Worm (Caenorhabditis elegans) whole organism, L1 larva: ENCODE results near the gene col-170.
A peak's percentile ranks its signal among the peaks of the same experiment; 100 is the strongest.

ENCODE experiments used
- C16A3.4 ChIP-seq: fragments of 150-350 bp; optimal IDR thresholded peaks from 2 replicates; lab custom pipeline; 2014; ENCODE audit warnings: missing biosample characterization, missing genetic modification characterization
- aha-1 ChIP-seq: fragments of 150-350 bp; optimal IDR thresholded peaks from 2 replicates; lab custom pipeline; 2014; ENCODE audit warnings: missing biosample characterization, missing genetic modification characterization
- blmp-1 ChIP-seq: fragments of 150-350 bp; optimal IDR thresholded peaks from 2 replicates; lab custom pipeline; 2014; ENCODE audit warnings: missing biosample characterization, missing genetic modification characterization
- ceh-63 ChIP-seq: fragments of 200-800 bp; sonication (Bioruptor generic); optimal IDR thresholded peaks from 2 replicates; lab custom pipeline; 2018; ENCODE audit warnings: mild to moderate bottlenecking, missing genetic modification characterization, missing compliant biosample characterization
- ceh-82 ChIP-seq, 3 experiments: fragments of 150-350 bp in 1 of 3; sonication (generic microtip) in 2 of 3; optimal IDR thresholded peaks; 2 replicates each; lab custom pipeline; 2014 to 2017; ENCODE audit warnings: missing biosample characterization in 3 of 3, missing genetic modification characterization in 3 of 3
- dpl-1 ChIP-seq, 3 experiments: fragments of 150-350 bp in 2 of 3; sonication (generic microtip) in 1 of 3; optimal IDR thresholded peaks; 2 replicates each; lab custom pipeline; 2014 to 2017; ENCODE audit warnings: missing biosample characterization in 3 of 3, missing genetic modification characterization in 3 of 3, missing genetic modification reagents in 3 of 3
- efl-1 ChIP-seq, 4 experiments: fragments of 150-350 bp; optimal IDR thresholded peaks in 3 of 4; peaks in 1 of 4; 1 replicate in 1 of 4; 2 replicates in 3 of 4; lab custom pipeline; 2014; ENCODE audit warnings: missing biosample characterization in 2 of 4, missing genetic modification characterization in 2 of 4, missing genetic modification reagents in 2 of 4
- efl-3 ChIP-seq: fragments of 200-800 bp; sonication (Bioruptor generic); optimal IDR thresholded peaks from 2 replicates; lab custom pipeline; 2018; ENCODE audit warnings: mild to moderate bottlenecking, missing genetic modification characterization, missing compliant biosample characterization
- elt-2 ChIP-seq: sonication (generic microtip); optimal IDR thresholded peaks from 2 replicates; lab custom pipeline; 2016; ENCODE audit warnings: missing genetic modification characterization, mild to moderate bottlenecking, inconsistent platforms, missing compliant biosample characterization, missing genetic modification reagents
- elt-3 ChIP-seq, 6 experiments: fragments of 150-350 bp in 1 of 6; sonication (generic microtip); optimal IDR thresholded peaks; 2 replicates each; lab custom pipeline; 2017 to 2018; ENCODE audit warnings: missing biosample characterization in 6 of 6, missing genetic modification characterization in 6 of 6, inconsistent platforms in 1 of 6
- fkh-10 ChIP-seq: sonication (generic microtip); optimal IDR thresholded peaks from 2 replicates; lab custom pipeline; 2017; ENCODE audit warnings: missing biosample characterization, missing genetic modification reagents, missing genetic modification characterization
- fkh-8 ChIP-seq: sonication (generic microtip); optimal IDR thresholded peaks from 2 replicates; lab custom pipeline; 2016; ENCODE audit warnings: mild to moderate bottlenecking, missing genetic modification characterization, missing compliant biosample characterization
- hlh-17 ChIP-seq: fragments of 200-800 bp; sonication (Bioruptor generic); optimal IDR thresholded peaks from 2 replicates; lab custom pipeline; 2018; ENCODE audit warnings: missing genetic modification characterization, mild to moderate bottlenecking, missing compliant biosample characterization, moderate library complexity, borderline replicate concordance
- irx-1 ChIP-seq: sonication (generic microtip); optimal IDR thresholded peaks from 2 replicates; lab custom pipeline; 2016; ENCODE audit warnings: missing genetic modification characterization, missing compliant biosample characterization
- isw-1 ChIP-seq: fragments of 200-800 bp; sonication (Bioruptor generic); IDR thresholded peaks from 2 replicates; pipeline ENCODE4 v1.3.6; 2022; ENCODE audit warnings: missing genetic modification characterization, missing compliant biosample characterization
- lin-14 ChIP-seq: fragments of 200-800 bp; sonication (Bioruptor generic); optimal IDR thresholded peaks from 2 replicates; lab custom pipeline; 2018; ENCODE audit warnings: mild to moderate bottlenecking, missing genetic modification characterization, moderate library complexity, missing compliant biosample characterization
- lin-35 ChIP-seq, 2 experiments: fragments of 150-350 bp; optimal IDR thresholded peaks; 2 replicates each; lab custom pipeline; 2014; ENCODE audit warnings: missing biosample characterization in 2 of 2, missing genetic modification characterization in 2 of 2, missing genetic modification reagents in 2 of 2
- lir-3 ChIP-seq: sonication (generic microtip); optimal IDR thresholded peaks from 2 replicates; lab custom pipeline; 2016; ENCODE audit warnings: mild to moderate bottlenecking, missing genetic modification characterization, moderate library complexity, missing compliant biosample characterization; ENCODE audit not compliant: poor library complexity
- lsy-2 ChIP-seq, 2 experiments: fragments of 150-350 bp; optimal IDR thresholded peaks; 2 replicates each; lab custom pipeline; 2014; ENCODE audit warnings: missing biosample characterization in 2 of 2, missing genetic modification characterization in 2 of 2
- mab-9 ChIP-seq: fragments of 200-800 bp; sonication (Bioruptor generic); IDR thresholded peaks from 2 replicates; pipeline ENCODE4 v1.3.6; 2022; ENCODE audit warnings: missing genetic modification reagents, missing genetic modification characterization, missing compliant biosample characterization
- nhr-19 ChIP-seq: fragments of 200-800 bp; sonication (Bioruptor generic); conservative IDR thresholded peaks from 2 replicates; pipeline ENCODE4 v1.3.6; 2022; ENCODE audit warnings: missing genetic modification characterization, missing compliant biosample characterization
- nhr-20 ChIP-seq: sonication (generic microtip); optimal IDR thresholded peaks from 2 replicates; lab custom pipeline; 2016; ENCODE audit warnings: mild to moderate bottlenecking, missing genetic modification characterization, missing compliant biosample characterization
- nhr-237 ChIP-seq: fragments of 150-350 bp; optimal IDR thresholded peaks from 2 replicates; lab custom pipeline; 2014; ENCODE audit warnings: missing biosample characterization, missing genetic modification characterization
- nhr-47 ChIP-seq: sonication (generic microtip); optimal IDR thresholded peaks from 2 replicates; lab custom pipeline; 2016; ENCODE audit warnings: mild to moderate bottlenecking, missing genetic modification characterization, moderate library complexity, missing compliant biosample characterization
- nhr-71 ChIP-seq: sonication (generic microtip); optimal IDR thresholded peaks from 2 replicates; lab custom pipeline; 2016; ENCODE audit warnings: mild to moderate bottlenecking, missing genetic modification characterization, moderate library complexity, missing compliant biosample characterization
- nhr-77 ChIP-seq: fragments of 150-350 bp; optimal IDR thresholded peaks from 2 replicates; lab custom pipeline; 2014; ENCODE audit warnings: missing biosample characterization, missing genetic modification characterization
- nhr-84 ChIP-seq: sonication (generic microtip); optimal IDR thresholded peaks from 2 replicates; lab custom pipeline; 2017; ENCODE audit warnings: missing biosample characterization, missing genetic modification characterization
- nhr-85 ChIP-seq: sonication (generic microtip); peaks from one replicate; lab custom pipeline; 2016; ENCODE audit warnings: missing genetic modification characterization, inconsistent platforms, missing compliant biosample characterization
- skn-1 ChIP-seq: fragments of 150-350 bp; optimal IDR thresholded peaks from 2 replicates; lab custom pipeline; 2014; ENCODE audit warnings: missing biosample characterization, missing genetic modification characterization
- snu-23 ChIP-seq: sonication (generic microtip); optimal IDR thresholded peaks from 2 replicates; lab custom pipeline; 2016; ENCODE audit warnings: missing genetic modification characterization, missing compliant biosample characterization
- swsn-7 ChIP-seq: sonication (generic microtip); optimal IDR thresholded peaks from 2 replicates; lab custom pipeline; 2016; ENCODE audit warnings: missing genetic modification characterization, missing compliant biosample characterization
- unc-130 ChIP-seq: fragments of 150-350 bp; optimal IDR thresholded peaks from 2 replicates; lab custom pipeline; 2017; ENCODE audit warnings: missing biosample characterization, missing genetic modification characterization, inconsistent platforms
- unc-86 ChIP-seq: sonication (generic microtip); optimal IDR thresholded peaks from 2 replicates; lab custom pipeline; 2016; ENCODE audit warnings: missing genetic modification characterization, missing compliant biosample characterization
- vab-15 ChIP-seq: sonication (generic microtip); optimal IDR thresholded peaks from 2 replicates; lab custom pipeline; 2017; ENCODE audit warnings: missing genotype, mild to moderate bottlenecking, missing genetic modification characterization, missing compliant biosample characterization
- xbp-1 ChIP-seq: sonication (generic microtip); optimal IDR thresholded peaks from 2 replicates; lab custom pipeline; 2016; ENCODE audit warnings: missing genetic modification characterization, missing compliant biosample characterization

col-170 gene

ce11 chrX:6371192-6372116 lies 39.9 kb downstream of the col-170 start (continued):
- no peak for TF ChIP-seq ceh-63
- peak; percentile 74 for TF ChIP-seq xbp-1
- peak; percentile 29 for TF ChIP-seq fkh-8
- peak; percentile 20 for TF ChIP-seq unc-86 (tag; lab: Kevin White, UChicago)
- TF ChIP-seq skn-1: peak; percentile 35
- TF ChIP-seq nhr-85 (tag; lab: Kevin White, UChicago): peak; percentile 45
- TF ChIP-seq ceh-82 (tag; optimal IDR thresholded peaks at IDR 0.05; lab: Kevin White, UChicago): peak; percentile 21 to 30 (median 25)
- peak; percentile 41 for TF ChIP-seq unc-130
- TF ChIP-seq nhr-47: peak; percentile 77
- no peak for TF ChIP-seq isw-1 (GFP tag; lab: Robert Waterston, UW)
- peak; percentile 66 for TF ChIP-seq swsn-7
- peak in 1 of 3 experiments; percentile 1 for TF ChIP-seq dpl-1 (GFP tag; optimal IDR thresholded peaks at IDR 0.05; lab: Kevin White, UChicago)
- peak; percentile 73 for TF ChIP-seq nhr-71 (tag; lab: Kevin White, UChicago)
- TF ChIP-seq mab-9 (GFP tag; lab: Robert Waterston, UW): no peak
- no peak for TF ChIP-seq nhr-84
- TF ChIP-seq nhr-19 (GFP tag; lab: Robert Waterston, UW): peak; percentile 58
- TF ChIP-seq nhr-20 (tag; lab: Kevin White, UChicago): peak; percentile 69
- TF ChIP-seq fkh-10 (GFP tag; lab: Kevin White, UChicago): peak; percentile 28
- TF ChIP-seq lir-3: peak; percentile 46
- no peak for TF ChIP-seq efl-3 (GFP tag; lab: Kevin White, UChicago)
- peak in 1 of 2 experiments; percentile 67 for TF ChIP-seq lin-35 (GFP tag; optimal IDR thresholded peaks at IDR 0.05; lab: Kevin White, UChicago)
- peak; percentile 49 for TF ChIP-seq irx-1 (tag; lab: Kevin White, UChicago)
- peak; percentile 42 for TF ChIP-seq C16A3.4 (tag; lab: Kevin White, UChicago)
- peak; percentile 24 to 51 for TF ChIP-seq lsy-2 (tag; optimal IDR thresholded peaks at IDR 0.05; lab: Kevin White, UChicago)
- no peak for TF ChIP-seq hlh-17
- no peak for TF ChIP-seq vab-15 (tag; lab: Kevin White, UChicago)
- TF ChIP-seq nhr-237 (tag; lab: Kevin White, UChicago): no peak
- TF ChIP-seq blmp-1 (tag; lab: Kevin White, UChicago): no peak
- TF ChIP-seq lin-14 (GFP tag; lab: Kevin White, UChicago): peak; percentile 63

- TF ChIP-seq elt-3 (tag; optimal IDR thresholded peaks at IDR 0.05; lab: Kevin White, UChicago) (no peak), snu-23 (no peak), C16A3.4 (tag; lab: Kevin White, UChicago) (no peak)
These were observed 41.8 kb downstream of the col-170 start, which contains the start of gene C03B1.17 for ce11 chrX:6373348-6373747. Gene C03B1.17, plus strand, starts transcription at chrX:6373648.

- TF ChIP-seq efl-1 (optimal IDR thresholded peaks at IDR 0.05; lab: Kevin White, UChicago) (no peak), efl-1 (GFP tag; optimal IDR thresholded peaks at IDR 0.05 in 1 of 2; lab: Kevin White, UChicago) (peak in 1 of 2 experiments; percentile 42), aha-1 (tag; lab: Kevin White, UChicago) (no peak)
- TF ChIP-seq, all 84 proteins: peak for 1
These were observed 42.9 kb downstream of the col-170 start, which contains the start of gene C03B1.1 for ce11 chrX:6374451-6374850. Gene C03B1.1, plus strand, starts transcription at chrX:6374751.

ce11 chrX:6377634-6378288 lies 46.3 kb downstream of the col-170 start, which contains the start of gene lmp-1:
Gene lmp-1, minus strand, starts transcription at chrX:6377684.
- TF ChIP-seq elt-2 (tag; lab: Kevin White, UChicago) (peak; percentile 34), aha-1 (tag; lab: Kevin White, UChicago) (no peak), efl-3 (GFP tag; lab: Kevin White, UChicago) (no peak), nhr-77 (tag; lab: Kevin White, UChicago) (no peak), efl-1 (optimal IDR thresholded peaks at IDR 0.05; lab: Kevin White, UChicago) (no peak), efl-1 (GFP tag; optimal IDR thresholded peaks at IDR 0.05 in 1 of 2; lab: Kevin White, UChicago) (peak in 1 of 2 experiments; percentile 65)
